Worm (Caenorhabditis elegans) whole organism, L1 larva: ENCODE data around the gene C35D10.3.

Source experiments
- F16B12.6 ChIP-seq: fragments of 150-350 bp; optimal IDR thresholded peaks from 2 replicates; lab custom pipeline; 2014; ENCODE audit warnings: missing biosample characterization, missing genetic modification characterization
- Y116A8C.19 ChIP-seq: sonication (generic microtip); optimal IDR thresholded peaks from 2 replicates; lab custom pipeline; 2016; ENCODE audit warnings: missing compliant biosample characterization, missing genetic modification characterization, borderline replicate concordance
- aly-2 ChIP-seq: fragments of 150-350 bp; optimal IDR thresholded peaks from 2 replicates; lab custom pipeline; 2014; ENCODE audit warnings: missing biosample characterization, missing genetic modification characterization
- ceh-8 ChIP-seq: fragments of 200-800 bp; sonication (Bioruptor generic); optimal IDR thresholded peaks from 2 replicates; lab custom pipeline; 2018; ENCODE audit warnings: mild to moderate bottlenecking, missing genetic modification characterization, moderate library complexity, missing compliant biosample characterization
- ceh-82 ChIP-seq, 3 experiments: fragments of 150-350 bp in 1 of 3; sonication (generic microtip) in 2 of 3; optimal IDR thresholded peaks; 2 replicates each; lab custom pipeline; 2014 to 2017; ENCODE audit warnings: missing biosample characterization in 3 of 3, missing genetic modification characterization in 3 of 3
- ceh-90 ChIP-seq: sonication (generic microtip); optimal IDR thresholded peaks from 2 replicates; lab custom pipeline; 2016; ENCODE audit warnings: missing genetic modification characterization, missing compliant biosample characterization
- ces-1 ChIP-seq: fragments of 150-350 bp; optimal IDR thresholded peaks from 2 replicates; lab custom pipeline; 2014; ENCODE audit warnings: missing biosample characterization, missing genetic modification reagents, missing genetic modification characterization
- efl-1 ChIP-seq, 4 experiments: fragments of 150-350 bp; optimal IDR thresholded peaks in 3 of 4; peaks in 1 of 4; 1 replicate in 1 of 4; 2 replicates in 3 of 4; lab custom pipeline; 2014; ENCODE audit warnings: missing biosample characterization in 2 of 4, missing genetic modification characterization in 2 of 4, missing genetic modification reagents in 2 of 4
- elt-2 ChIP-seq: sonication (generic microtip); optimal IDR thresholded peaks from 2 replicates; lab custom pipeline; 2016; ENCODE audit warnings: missing genetic modification characterization, mild to moderate bottlenecking, inconsistent platforms, missing compliant biosample characterization, missing genetic modification reagents
- fkh-10 ChIP-seq: sonication (generic microtip); optimal IDR thresholded peaks from 2 replicates; lab custom pipeline; 2017; ENCODE audit warnings: missing biosample characterization, missing genetic modification reagents, missing genetic modification characterization
- fkh-4 ChIP-seq: sonication (generic microtip); optimal IDR thresholded peaks from 2 replicates; lab custom pipeline; 2016; ENCODE audit warnings: missing compliant biosample characterization, missing genetic modification characterization, borderline replicate concordance
- fkh-8 ChIP-seq: sonication (generic microtip); optimal IDR thresholded peaks from 2 replicates; lab custom pipeline; 2016; ENCODE audit warnings: mild to moderate bottlenecking, missing genetic modification characterization, missing compliant biosample characterization
- hpl-2 ChIP-seq: fragments of 150-350 bp; optimal IDR thresholded peaks from 2 replicates; lab custom pipeline; 2014; ENCODE audit warnings: missing biosample characterization, missing genetic modification reagents, missing genetic modification characterization
- irx-1 ChIP-seq: sonication (generic microtip); optimal IDR thresholded peaks from 2 replicates; lab custom pipeline; 2016; ENCODE audit warnings: missing genetic modification characterization, missing compliant biosample characterization
- jun-1 ChIP-seq: fragments of 150-350 bp; optimal IDR thresholded peaks from 2 replicates; lab custom pipeline; 2014; ENCODE audit warnings: missing biosample characterization, missing genetic modification reagents, missing genetic modification characterization
- lin-13 ChIP-seq: fragments of 150-350 bp; optimal IDR thresholded peaks from 2 replicates; lab custom pipeline; 2014; ENCODE audit warnings: missing biosample characterization, missing genetic modification reagents, missing genetic modification characterization
- lin-14 ChIP-seq: fragments of 200-800 bp; sonication (Bioruptor generic); optimal IDR thresholded peaks from 2 replicates; lab custom pipeline; 2018; ENCODE audit warnings: mild to moderate bottlenecking, missing genetic modification characterization, moderate library complexity, missing compliant biosample characterization
- lin-15B ChIP-seq: fragments of 150-350 bp; sonication (generic microtip); optimal IDR thresholded peaks from 3 replicates; lab custom pipeline; 2014; ENCODE audit warnings: missing biosample characterization, missing genetic modification characterization
- lin-35 ChIP-seq, 2 experiments: fragments of 150-350 bp; optimal IDR thresholded peaks; 2 replicates each; lab custom pipeline; 2014; ENCODE audit warnings: missing biosample characterization in 2 of 2, missing genetic modification characterization in 2 of 2, missing genetic modification reagents in 2 of 2
- lin-39 ChIP-seq: fragments of 150-350 bp; optimal IDR thresholded peaks from 2 replicates; lab custom pipeline; 2014; ENCODE audit warnings: missing biosample characterization, missing genetic modification reagents, missing genetic modification characterization
- lsy-2 ChIP-seq, 2 experiments: fragments of 150-350 bp; optimal IDR thresholded peaks; 2 replicates each; lab custom pipeline; 2014; ENCODE audit warnings: missing biosample characterization in 2 of 2, missing genetic modification characterization in 2 of 2
- mab-9 ChIP-seq: fragments of 200-800 bp; sonication (Bioruptor generic); IDR thresholded peaks from 2 replicates; pipeline ENCODE4 v1.3.6; 2022; ENCODE audit warnings: missing genetic modification reagents, missing genetic modification characterization, missing compliant biosample characterization
- mef-2 ChIP-seq: fragments of 150-350 bp; optimal IDR thresholded peaks from 2 replicates; lab custom pipeline; 2014; ENCODE audit warnings: missing biosample characterization, missing genetic modification characterization
- nhr-19 ChIP-seq: fragments of 200-800 bp; sonication (Bioruptor generic); conservative IDR thresholded peaks from 2 replicates; pipeline ENCODE4 v1.3.6; 2022; ENCODE audit warnings: missing genetic modification characterization, missing compliant biosample characterization
- nhr-47 ChIP-seq: sonication (generic microtip); optimal IDR thresholded peaks from 2 replicates; lab custom pipeline; 2016; ENCODE audit warnings: mild to moderate bottlenecking, missing genetic modification characterization, moderate library complexity, missing compliant biosample characterization
- nhr-85 ChIP-seq: sonication (generic microtip); peaks from one replicate; lab custom pipeline; 2016; ENCODE audit warnings: missing genetic modification characterization, inconsistent platforms, missing compliant biosample characterization
- nhr-90 ChIP-seq: sonication (generic microtip); optimal IDR thresholded peaks from 2 replicates; lab custom pipeline; 2016; ENCODE audit warnings: mild to moderate bottlenecking, missing genetic modification characterization, missing compliant biosample characterization; ENCODE audit not compliant: poor library complexity
- pag-3 ChIP-seq: sonication (generic microtip); optimal IDR thresholded peaks from 2 replicates; lab custom pipeline; 2017; ENCODE audit warnings: missing genetic modification characterization, mild to moderate bottlenecking, missing compliant biosample characterization, antibody characterized with exemption, borderline replicate concordance; ENCODE audit not compliant: insufficient read depth
- rnt-1 ChIP-seq: sonication (generic microtip); optimal IDR thresholded peaks from 2 replicates; lab custom pipeline; 2016; ENCODE audit warnings: mild to moderate bottlenecking, missing genetic modification characterization, moderate library complexity, missing compliant biosample characterization
- skn-1 ChIP-seq: fragments of 150-350 bp; optimal IDR thresholded peaks from 2 replicates; lab custom pipeline; 2014; ENCODE audit warnings: missing biosample characterization, missing genetic modification characterization
- snu-23 ChIP-seq: sonication (generic microtip); optimal IDR thresholded peaks from 2 replicates; lab custom pipeline; 2016; ENCODE audit warnings: missing genetic modification characterization, missing compliant biosample characterization
- swsn-7 ChIP-seq: sonication (generic microtip); optimal IDR thresholded peaks from 2 replicates; lab custom pipeline; 2016; ENCODE audit warnings: missing genetic modification characterization, missing compliant biosample characterization
- unc-130 ChIP-seq: fragments of 150-350 bp; optimal IDR thresholded peaks from 2 replicates; lab custom pipeline; 2017; ENCODE audit warnings: missing biosample characterization, missing genetic modification characterization, inconsistent platforms
- xbp-1 ChIP-seq: sonication (generic microtip); optimal IDR thresholded peaks from 2 replicates; lab custom pipeline; 2016; ENCODE audit warnings: missing genetic modification characterization, missing compliant biosample characterization
- ztf-11 ChIP-seq, 2 experiments: sonication (generic microtip); optimal IDR thresholded peaks; 2 replicates each; lab custom pipeline; 2016 to 2017; ENCODE audit warnings: missing genetic modification characterization in 2 of 2, missing biosample characterization in 1 of 2, missing compliant biosample characterization in 1 of 2

Gene C35D10.3

DNA sequence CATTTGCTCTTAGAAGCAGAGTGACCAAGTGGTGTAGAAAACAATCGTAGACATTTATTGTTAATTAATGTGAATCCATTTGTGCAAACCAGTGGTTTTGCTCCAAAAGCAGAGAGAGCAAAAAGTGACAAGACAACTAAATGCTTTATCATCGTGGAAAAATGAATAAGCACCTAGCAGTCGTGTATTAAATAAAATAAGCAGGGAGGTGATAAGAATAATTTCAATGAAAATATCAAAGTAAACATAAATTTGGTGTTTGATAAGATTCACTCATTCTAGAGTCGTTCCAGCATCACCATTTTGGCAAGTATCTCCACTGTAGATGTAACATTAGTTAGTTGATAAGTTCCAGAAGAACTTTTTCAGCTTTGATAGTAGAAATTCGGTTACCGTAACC lies 18.6 kb downstream of the C35D10.3 start, which contains the start of gene clec-6:
TSS of gene clec-6 (minus strand) at position 154 of the 400 bp plus-strand sequence.
- TF ChIP-seq elt-2 (tag; lab: Kevin White, UChicago) (peak; percentile 51), F16B12.6 (no peak), mab-9 (GFP tag; lab: Robert Waterston, UW) (no peak)

DNA sequence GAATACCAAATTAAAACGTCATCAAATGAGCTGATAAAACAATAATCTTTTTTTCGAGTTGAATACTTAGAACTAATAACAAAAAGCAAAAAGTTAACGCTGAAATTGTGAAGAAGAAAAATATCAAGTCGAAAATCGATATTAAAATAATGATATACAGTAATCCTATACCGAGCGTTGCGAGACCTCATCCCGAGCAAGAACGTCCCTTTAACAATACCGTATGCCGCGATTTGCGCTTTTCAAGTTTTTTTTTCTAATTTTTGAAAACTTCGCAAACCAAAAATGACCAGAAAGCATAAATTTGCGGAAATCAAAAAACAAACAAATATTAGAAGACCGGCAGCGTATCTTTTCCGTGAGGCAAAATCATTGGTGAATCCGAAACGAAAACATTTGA lies 22.3 kb downstream of the C35D10.3 start, which contains the start of gene F26F4.5:
TSS of gene F26F4.5 (minus strand) at position 256 of the 400 bp plus-strand sequence.
- TF ChIP-seq lin-14 (no peak), Y116A8C.19 (tag; lab: Kevin White, UChicago) (no peak), lin-39 (no peak), ceh-8 (no peak), fkh-4 (no peak), fkh-10 (GFP tag; lab: Kevin White, UChicago) (no peak), ceh-82 (tag; optimal IDR thresholded peaks at IDR 0.05; lab: Kevin White, UChicago) (no peak), ces-1 (GFP tag; lab: Kevin White, UChicago) (no peak), fkh-8 (no peak), xbp-1 (tag; lab: Kevin White, UChicago) (no peak), lin-15B (no peak), pag-3 (tag; lab: Kevin White, UChicago) (no peak)

DNA sequence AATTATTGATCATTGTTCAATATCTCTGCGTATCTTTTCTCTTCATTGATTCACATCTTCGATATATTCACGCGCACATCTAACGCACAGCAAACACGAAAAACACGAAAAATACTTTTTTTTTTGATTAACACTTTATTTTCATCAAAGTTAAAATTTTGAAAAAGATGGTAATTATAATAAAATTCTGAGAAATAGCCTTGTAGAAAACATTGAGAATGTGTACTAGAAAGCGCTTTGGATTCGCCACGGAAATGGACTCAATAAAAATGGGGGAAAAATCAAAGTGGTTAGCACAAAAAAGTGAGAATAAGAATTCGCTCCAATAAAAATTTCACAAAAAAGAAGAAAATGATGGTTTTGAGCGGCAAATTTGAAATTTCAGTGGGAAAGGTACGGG lies 24.8 kb downstream of the C35D10.3 start, which contains the start of gene F26F4.6:
TSS of gene F26F4.6 (minus strand) at position 101 of the 400 bp plus-strand sequence.
- no peak for TF ChIP-seq rnt-1 (tag; lab: Kevin White, UChicago)
- peak in 1 of 2 experiments; percentile 15 for TF ChIP-seq lin-35 (GFP tag; optimal IDR thresholded peaks at IDR 0.05; lab: Kevin White, UChicago)
- TF ChIP-seq nhr-19, result no peak
- peak; percentile 18 for TF ChIP-seq aly-2 (tag; lab: Kevin White, UChicago)
- no peak for TF ChIP-seq nhr-47 (tag; lab: Kevin White, UChicago)
- no peak for TF ChIP-seq mef-2
- TF ChIP-seq nhr-90 (tag; lab: Kevin White, UChicago), result no peak

DNA sequence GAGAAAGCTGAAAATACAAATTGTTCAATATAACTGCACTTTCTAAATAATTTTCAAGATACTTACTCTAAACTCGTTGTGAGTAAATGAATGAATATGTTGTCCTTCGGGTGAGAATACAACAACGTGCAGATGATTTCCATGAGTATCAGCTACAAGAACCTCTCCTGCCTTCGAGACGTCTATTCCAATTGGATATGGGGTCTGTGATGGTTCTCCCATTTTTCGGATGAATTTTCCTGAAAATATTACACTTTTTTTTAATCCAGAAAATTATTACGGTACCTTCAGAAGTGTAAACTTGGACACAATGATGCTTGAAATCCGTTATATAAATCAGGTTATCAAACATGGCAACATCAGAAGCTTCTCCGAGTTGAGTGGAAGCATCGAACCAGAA lies 26.6 kb downstream of the C35D10.3 start:
- TF ChIP-seq aly-2 (tag; lab: Kevin White, UChicago), result peak; percentile 33
- TF ChIP-seq lsy-2 (tag; optimal IDR thresholded peaks at IDR 0.05; lab: Kevin White, UChicago), result no peak
- no peak for TF ChIP-seq efl-1 (optimal IDR thresholded peaks at IDR 0.05; lab: Kevin White, UChicago)
- peak in 1 of 2 experiments; percentile 83 for TF ChIP-seq efl-1 (GFP tag; optimal IDR thresholded peaks at IDR 0.05 in 1 of 2; lab: Kevin White, UChicago)
- TF ChIP-seq jun-1 (tag; lab: Kevin White, UChicago), result no peak

DNA sequence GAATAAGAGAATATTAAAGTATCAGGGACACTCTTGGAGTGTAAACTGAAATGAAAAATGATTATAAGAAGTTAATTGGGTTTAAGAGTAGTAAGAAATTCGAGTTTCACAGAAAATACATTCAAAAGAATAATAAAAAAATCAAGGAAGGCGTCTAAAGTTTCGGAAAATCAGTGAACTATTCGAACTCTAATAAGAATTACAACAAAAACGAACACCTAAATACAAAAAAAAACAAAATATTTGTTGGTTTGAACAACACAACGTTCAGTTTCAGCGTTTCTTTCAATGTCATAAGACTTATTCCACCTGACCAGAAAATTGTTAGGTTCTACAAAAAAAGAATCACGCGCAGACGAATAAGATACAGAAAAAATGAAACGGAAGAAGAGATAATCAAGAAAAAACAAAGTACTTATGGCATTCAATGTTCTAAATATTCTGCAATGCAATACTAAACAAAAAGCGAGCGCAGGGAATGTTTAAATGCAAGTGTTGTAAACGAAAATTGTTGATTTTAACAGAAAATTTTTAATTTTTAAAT lies 30.4 kb downstream of the C35D10.3 start, which contains the start of gene nhl-2:
TSS of gene nhl-2 (minus strand) at position 51 of the 544 bp plus-strand sequence.
- TF ChIP-seq efl-1 (optimal IDR thresholded peaks at IDR 0.05; lab: Kevin White, UChicago) (no peak), efl-1 (GFP tag; optimal IDR thresholded peaks at IDR 0.05 in 1 of 2; lab: Kevin White, UChicago) (peak in 1 of 2 experiments; percentile 84), nhr-85 (tag; lab: Kevin White, UChicago) (peak; percentile 41), skn-1 (no peak), snu-23 (GFP tag; lab: Kevin White, UChicago) (no peak), ceh-82 (tag; optimal IDR thresholded peaks at IDR 0.05; lab: Kevin White, UChicago) (no peak), nhr-47 (tag; lab: Kevin White, UChicago) (no peak), unc-130 (tag; lab: Kevin White, UChicago) (no peak), fkh-8 (no peak), ceh-90 (tag; lab: Kevin White, UChicago) (no peak), irx-1 (tag; lab: Kevin White, UChicago) (no peak), aly-2 (tag; lab: Kevin White, UChicago) (no peak), ztf-11 (tag; optimal IDR thresholded peaks at IDR 0.05; lab: Kevin White, UChicago) (no peak), swsn-7 (no peak), fkh-4 (no peak), hpl-2 (GFP tag; lab: Kevin White, UChicago) (no peak), lin-14 (no peak), lin-35 (GFP tag; optimal IDR thresholded peaks at IDR 0.05; lab: Kevin White, UChicago) (peak in 1 of 2 experiments; percentile 5), lin-13 (GFP tag; lab: Kevin White, UChicago) (no peak)
- TF ChIP-seq, all 84 proteins: peak for 3
